Fruit fly (Drosophila melanogaster) whole organism, embryonic: ENCODE measurements around the gene ph-p.

Source experiments
- Antp ChIP-seq: fragments of 200-800 bp; sonication (Bioruptor generic); optimal IDR thresholded peaks from 3 replicates; lab custom pipeline; 2016; ENCODE audit warnings: missing biosample characterization, missing genetic modification characterization
- Oli ChIP-seq: fragments of 200-800 bp; sonication (Bioruptor generic); optimal IDR thresholded peaks from 2 replicates; lab custom pipeline; 2018; ENCODE audit warnings: missing biosample characterization, mild to moderate bottlenecking, missing genetic modification characterization, moderate library complexity
- ara ChIP-seq: fragments of 200-800 bp; sonication (Bioruptor generic); IDR thresholded peaks from 2 replicates; pipeline ENCODE4 v1.3.6; 2022; ENCODE audit warnings: missing biosample characterization, missing genetic modification characterization
- h ChIP-seq: fragments of >200 bp; optimal IDR thresholded peaks from 2 replicates; lab custom pipeline; 2017
- ind ChIP-seq: fragments of 200-800 bp; sonication (Bioruptor generic); optimal IDR thresholded peaks from 3 replicates; lab custom pipeline; 2016; ENCODE audit warnings: missing biosample characterization, missing genetic modification characterization
- ssp ChIP-seq: fragments of 200-800 bp; sonication (Bioruptor generic); IDR thresholded peaks from 2 replicates; pipeline ENCODE4 v1.3.6; 2022; ENCODE audit warnings: missing biosample characterization, missing genetic modification characterization

dm6 chrX:2081848-2082365, 56.3 kb downstream of the ph-p start:
- no peak for TF ChIP-seq ssp (GFP tag; lab: Robert Waterston, UW)
- TF ChIP-seq ara, result no peak
- TF ChIP-seq ind, result no peak
- TF ChIP-seq Antp, result no peak
- TF ChIP-seq h (lab: Kevin White, UChicago), result no peak
- TF ChIP-seq Oli (tag; lab: Kevin White, UChicago), result no peak
